Fruit fly (Drosophila melanogaster) whole organism, embryonic: ENCODE data around the gene dia.

Experiments
- Awh ChIP-seq: fragments of 200-800 bp; sonication (Bioruptor generic); IDR thresholded peaks from 2 replicates; pipeline ENCODE4, ENCODE4 v1.3.6; 2022; ENCODE audit warnings: missing biosample characterization, missing genetic modification characterization
- CG12942 ChIP-seq: fragments of 200-800 bp; sonication (Bioruptor generic); optimal IDR thresholded peaks from 3 replicates; lab custom pipeline; 2016; ENCODE audit warnings: missing biosample characterization, missing genetic modification characterization
- CG14965 ChIP-seq: fragments of 200-800 bp; sonication (Bioruptor generic); optimal IDR thresholded peaks from 2 replicates; lab custom pipeline; 2016; ENCODE audit warnings: missing biosample characterization, missing genetic modification characterization, borderline replicate concordance
- CG15269 ChIP-seq: fragments of 200-800 bp; sonication (Bioruptor generic); optimal IDR thresholded peaks from 2 replicates; lab custom pipeline; 2018; ENCODE audit warnings: missing biosample characterization, mild to moderate bottlenecking, missing genetic modification characterization, moderate library complexity
- CG15479 ChIP-seq: fragments of 200-800 bp; sonication (Bioruptor generic); optimal IDR thresholded peaks from 3 replicates; lab custom pipeline; 2019; ENCODE audit warnings: missing biosample characterization, mild to moderate bottlenecking, missing genetic modification characterization, moderate library complexity
- CG1603 ChIP-seq: fragments of 200-800 bp; sonication (Bioruptor generic); optimal IDR thresholded peaks from 2 replicates; lab custom pipeline; 2019; ENCODE audit warnings: missing biosample characterization, mild to moderate bottlenecking, missing genetic modification characterization, moderate library complexity
- CG16863 ChIP-seq: fragments of 200-800 bp; sonication (Bioruptor generic); optimal IDR thresholded peaks from 3 replicates; lab custom pipeline; 2016; ENCODE audit warnings: missing biosample characterization, missing genetic modification characterization
- CG2129 ChIP-seq: fragments of 200-800 bp; sonication (Bioruptor generic); IDR thresholded peaks from 2 replicates; pipeline ENCODE4 v1.3.6; 2022; ENCODE audit warnings: missing biosample characterization, missing genetic modification characterization; ENCODE audit not compliant: partially characterized antibody
- CG31365 ChIP-seq: fragments of 200-800 bp; sonication (Bioruptor generic); optimal IDR thresholded peaks from 2 replicates; lab custom pipeline; 2018; ENCODE audit warnings: missing biosample characterization, mild to moderate bottlenecking, missing genetic modification characterization
- CG3995 ChIP-seq: fragments of 200-800 bp; sonication (Bioruptor generic); optimal IDR thresholded peaks from 3 replicates; lab custom pipeline; 2016; ENCODE audit warnings: missing biosample characterization, missing genetic modification characterization
- CG42726 ChIP-seq: fragments of 200-800 bp; sonication (Bioruptor generic); IDR thresholded peaks from 2 replicates; pipeline ENCODE4 v1.3.6; 2022; ENCODE audit warnings: missing biosample characterization, missing genetic modification characterization; ENCODE audit not compliant: partially characterized antibody
- CG4424 ChIP-seq: fragments of 200-800 bp; sonication (Bioruptor generic); optimal IDR thresholded peaks from 3 replicates; lab custom pipeline; 2016; ENCODE audit warnings: missing biosample characterization, missing genetic modification characterization
- CG5953 ChIP-seq: fragments of 200-800 bp; sonication (Bioruptor generic); IDR thresholded peaks from 2 replicates; pipeline ENCODE4 v1.3.6; 2022; ENCODE audit warnings: missing biosample characterization, missing genetic modification characterization
- CG7745 ChIP-seq: fragments of 200-800 bp; sonication (Bioruptor generic); optimal IDR thresholded peaks from 2 replicates; lab custom pipeline; 2018; ENCODE audit warnings: missing biosample characterization, mild to moderate bottlenecking, missing genetic modification characterization, moderate library complexity
- CG9876 ChIP-seq: fragments of 200-800 bp; sonication (Bioruptor generic); optimal IDR thresholded peaks from 2 replicates; lab custom pipeline; 2016; ENCODE audit warnings: missing biosample characterization, missing genetic modification characterization
- Dad ChIP-seq: fragments of 200-800 bp; sonication (Bioruptor generic); optimal IDR thresholded peaks from 3 replicates; lab custom pipeline; 2016; ENCODE audit warnings: missing biosample characterization, missing genetic modification characterization
- Dip3 ChIP-seq: fragments of 200-800 bp; sonication (Bioruptor generic); optimal IDR thresholded peaks from 3 replicates; lab custom pipeline; 2016; ENCODE audit warnings: missing biosample characterization, missing genetic modification characterization
- Dll ChIP-seq: fragments of 200-800 bp; sonication (Bioruptor generic); IDR thresholded peaks from 4 replicates; pipeline ENCODE4 v1.3.6; 2022; ENCODE audit warnings: missing biosample characterization, missing genetic modification characterization; ENCODE audit not compliant: partially characterized antibody
- E2f1 ChIP-seq: fragments of 200-800 bp; sonication (Bioruptor generic); IDR thresholded peaks from 2 replicates; pipeline ENCODE4 v1.3.6; 2022; ENCODE audit warnings: missing biosample characterization, missing genetic modification characterization
- Hey ChIP-seq: fragments of 200-800 bp; sonication (Bioruptor generic); optimal IDR thresholded peaks from 3 replicates; lab custom pipeline; 2018; ENCODE audit warnings: missing biosample characterization, mild to moderate bottlenecking, missing genetic modification characterization
- Sry-δ ChIP-seq: fragments of 200-800 bp; sonication (Bioruptor generic); optimal IDR thresholded peaks from 2 replicates; lab custom pipeline; 2016; ENCODE audit warnings: missing biosample characterization, missing genetic modification characterization
- abd-A ChIP-seq: fragments of 200-800 bp; sonication (Bioruptor generic); optimal IDR thresholded peaks from 3 replicates; lab custom pipeline; 2019; ENCODE audit warnings: missing biosample characterization, mild to moderate bottlenecking, missing genetic modification characterization, moderate library complexity
- ftz-f1 ChIP-seq: fragments of 200-800 bp; sonication (Bioruptor generic); optimal IDR thresholded peaks from 2 replicates; lab custom pipeline; 2016; ENCODE audit warnings: missing biosample characterization, missing genetic modification characterization
- hbn ChIP-seq: fragments of 200-800 bp; sonication (Bioruptor generic); IDR thresholded peaks from 2 replicates; pipeline ENCODE4 v1.3.6; 2022; ENCODE audit warnings: missing biosample characterization, missing genetic modification characterization; ENCODE audit not compliant: partially characterized antibody
- hth ChIP-seq: fragments of >200 bp; optimal IDR thresholded peaks from 2 replicates; lab custom pipeline; 2017; ENCODE audit warnings: inconsistent platforms
- jing ChIP-seq: fragments of 200-800 bp; sonication (Bioruptor generic); optimal IDR thresholded peaks from 2 replicates; lab custom pipeline; 2018; ENCODE audit warnings: missing biosample characterization, mild to moderate bottlenecking, missing genetic modification characterization
- lola ChIP-seq, 3 experiments: fragments of >200 bp in 2 of 3; fragments of 200-800 bp in 1 of 3; sonication (Bioruptor generic) in 1 of 3; optimal IDR thresholded peaks; 2 replicates each; lab custom pipeline; 2017 to 2019; ENCODE audit warnings: missing biosample characterization in 3 of 3, missing genetic modification characterization in 3 of 3, mild to moderate bottlenecking in 1 of 3, moderate library complexity in 1 of 3
- lov ChIP-seq, 2 experiments: fragments of 200-800 bp in 1 of 2; fragments of >200 bp in 1 of 2; sonication (Bioruptor generic) in 1 of 2; IDR thresholded peaks in 1 of 2; optimal IDR thresholded peaks in 1 of 2; 2 replicates in 1 of 2; 3 replicates in 1 of 2; pipeline versions ENCODE4 v1.3.6 to Lab custom; 2017 to 2022; ENCODE audit warnings: missing biosample characterization in 1 of 2, missing genetic modification characterization in 1 of 2
- luna ChIP-seq: fragments of 200-800 bp; sonication (Bioruptor generic); optimal IDR thresholded peaks from 2 replicates; lab custom pipeline; 2016; ENCODE audit warnings: missing biosample characterization, missing genetic modification characterization
- nom ChIP-seq: fragments of 200-800 bp; sonication (Bioruptor generic); optimal IDR thresholded peaks from 2 replicates; lab custom pipeline; 2017; ENCODE audit warnings: missing biosample characterization, missing genetic modification characterization, mild to moderate bottlenecking, moderate library complexity, missing genetic modification reagents
- onecut ChIP-seq: fragments of 200-800 bp; sonication (Bioruptor generic); IDR thresholded peaks from 2 replicates; pipeline ENCODE4 v1.3.6; 2022; ENCODE audit warnings: missing biosample characterization, missing genetic modification characterization
- schlank ChIP-seq: fragments of 200-800 bp; sonication (Bioruptor generic); optimal IDR thresholded peaks from 2 replicates; lab custom pipeline; 2018; ENCODE audit warnings: missing biosample characterization, mild to moderate bottlenecking, missing genetic modification characterization
- sens ChIP-seq: fragments of 200-800 bp; sonication (Bioruptor generic); peaks from one replicate; lab custom pipeline; 2016; ENCODE audit warnings: missing biosample characterization, missing genetic modification characterization
- sr ChIP-seq: fragments of 200-800 bp; sonication (Bioruptor generic); IDR thresholded peaks from 3 replicates; pipeline ENCODE4 v1.3.6; 2022; ENCODE audit warnings: missing biosample characterization, missing genetic modification characterization
- stc ChIP-seq: fragments of 200-800 bp; sonication (Bioruptor generic); IDR thresholded peaks from 2 replicates; pipeline ENCODE4 v1.3.6; 2022; ENCODE audit warnings: missing biosample characterization, missing genetic modification characterization
- toy ChIP-seq: fragments of 200-800 bp; sonication (Bioruptor generic); IDR thresholded peaks from 2 replicates; pipeline ENCODE4 v1.3.6; 2022; ENCODE audit warnings: missing biosample characterization, missing genetic modification characterization
- ttk ChIP-seq: fragments of 200-800 bp; sonication (Bioruptor generic); IDR thresholded peaks from 2 replicates; pipeline ENCODE4 v2.1.2; 2022; ENCODE audit warnings: missing biosample characterization, missing genetic modification characterization

dia gene

DNA sequence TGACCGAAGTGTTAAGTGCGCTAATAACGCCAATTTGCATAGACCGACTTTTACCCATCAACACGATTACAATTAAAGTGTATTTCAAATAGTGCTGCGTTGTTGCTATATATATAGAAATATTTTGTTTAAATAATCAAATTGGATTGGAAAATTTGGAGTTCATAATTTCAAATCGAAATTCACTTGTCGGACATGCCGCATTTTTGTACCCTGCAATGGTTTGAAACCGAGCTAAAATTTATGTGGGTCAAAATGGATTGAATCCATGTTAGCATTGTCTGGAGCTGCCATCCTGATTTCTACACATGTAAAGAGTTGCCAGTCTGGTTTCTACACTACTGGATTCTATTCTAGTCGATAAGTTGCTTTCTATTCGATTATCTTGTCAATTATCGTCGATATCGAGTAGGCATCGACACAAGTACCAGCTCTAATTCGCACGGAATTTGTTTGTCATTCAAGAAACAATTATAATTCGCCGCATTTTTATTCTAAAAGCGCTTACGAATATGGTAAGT lies 29.4 kb downstream of the dia start, which contains the start of gene Pomp (continued):
- TF ChIP-seq CG16863 (GFP tag; lab: Kevin White, UChicago), result peak; percentile 97
- TF ChIP-seq abd-A (tag; lab: Kevin White, UChicago), result no peak
- TF ChIP-seq E2f1 (GFP tag; lab: Robert Waterston, UW), result peak; percentile 91
- TF ChIP-seq CG12942, result peak; percentile 73
- peak; percentile 57 for TF ChIP-seq CG3995 (GFP tag; lab: Kevin White, UChicago)
- TF ChIP-seq CG2129 (GFP tag; lab: Robert Waterston, UW), result peak; percentile 15; the same call in 1 of the 2 replicates
- TF ChIP-seq hbn (GFP tag; lab: Robert Waterston, UW), result no peak; the same call in 1 of the 2 replicates
- TF ChIP-seq CG1603, result peak; percentile 87
- TF ChIP-seq schlank (tag; lab: Kevin White, UChicago), result peak; percentile 62
- TF ChIP-seq hth, result no peak
- TF ChIP-seq CG15269 (tag; lab: Kevin White, UChicago), result peak; percentile 85
- TF ChIP-seq ttk, result peak; percentile 84
- TF ChIP-seq sens (GFP tag; lab: Kevin White, UChicago), result peak; percentile 80
- TF ChIP-seq Awh (GFP tag; lab: Robert Waterston, UW), result peak; percentile 79
- peak; percentile 59 for TF ChIP-seq CG31365 (tag; lab: Kevin White, UChicago)
- TF ChIP-seq CG9876 (GFP tag; lab: Kevin White, UChicago), result no peak
- no peak for TF ChIP-seq jing
- no peak for TF ChIP-seq CG14965
- peak; percentile 57 for TF ChIP-seq ftz-f1 (GFP tag; lab: Kevin White, UChicago)
- TF ChIP-seq Dad (GFP tag; lab: Kevin White, UChicago), result peak; percentile 25
- no peak for TF ChIP-seq nom (GFP tag; lab: Kevin White, UChicago)
- TF ChIP-seq Dip3 (GFP tag; lab: Kevin White, UChicago), result peak; percentile 62
- TF ChIP-seq CG42726 (GFP tag; lab: Robert Waterston, UW), result peak; percentile 55
- no peak for TF ChIP-seq CG15479 (GFP tag; lab: Kevin White, UChicago)
- TF ChIP-seq Hey (tag; lab: Kevin White, UChicago), result no peak
- TF ChIP-seq CG5953 (GFP tag; lab: Robert Waterston, UW), result peak; percentile 74
- peak; percentile 93 for TF ChIP-seq Sry-δ (GFP tag; lab: Kevin White, UChicago)
- TF ChIP-seq lov (optimal IDR thresholded peaks at IDR 0.05; lab: Kevin White, UChicago), result no peak
- TF ChIP-seq lov (GFP tag; IDR thresholded peaks at IDR 0.05; lab: Robert Waterston, UW), result peak; percentile 86; the same call in 2 of the 3 replicates
- peak; percentile 57; the same call in 1 of the 2 replicates for TF ChIP-seq toy
- peak; percentile 70; the same call in 3 of the 4 replicates for TF ChIP-seq Dll (GFP tag; lab: Robert Waterston, UW)
- TF ChIP-seq CG7745 (tag; lab: Kevin White, UChicago), result no peak
- TF ChIP-seq lola (GFP tag; optimal IDR thresholded peaks at IDR 0.05; lab: Kevin White, UChicago), result peak in 1 of 3 experiments; percentile 70
- TF ChIP-seq stc (GFP tag; lab: Robert Waterston, UW), result peak; percentile 90

DNA sequence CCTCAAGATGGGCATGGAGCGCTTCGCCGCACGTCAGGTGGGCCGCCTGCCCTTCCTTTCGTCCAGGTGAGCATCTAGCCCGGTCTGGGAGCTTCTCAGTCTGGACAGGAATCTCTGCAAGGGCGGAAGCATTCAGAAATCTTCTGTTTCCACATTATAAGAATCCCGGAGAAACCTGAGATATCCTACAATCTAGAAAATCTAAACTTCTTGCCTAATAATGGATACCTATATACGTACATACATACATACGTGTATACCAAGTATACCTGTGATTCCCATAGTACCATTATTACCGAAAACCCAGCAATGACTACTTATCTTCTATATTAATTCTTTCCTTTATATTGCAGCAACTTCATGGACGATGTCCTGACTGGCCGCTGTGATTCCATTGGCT lies 30.1 kb downstream of the dia start:
- TF ChIP-seq onecut (GFP tag; lab: Robert Waterston, UW) (no peak), CG4424 (no peak), sens (GFP tag; lab: Kevin White, UChicago) (peak; percentile 28)
- TF ChIP-seq, all 482 proteins: peak for 1

DNA sequence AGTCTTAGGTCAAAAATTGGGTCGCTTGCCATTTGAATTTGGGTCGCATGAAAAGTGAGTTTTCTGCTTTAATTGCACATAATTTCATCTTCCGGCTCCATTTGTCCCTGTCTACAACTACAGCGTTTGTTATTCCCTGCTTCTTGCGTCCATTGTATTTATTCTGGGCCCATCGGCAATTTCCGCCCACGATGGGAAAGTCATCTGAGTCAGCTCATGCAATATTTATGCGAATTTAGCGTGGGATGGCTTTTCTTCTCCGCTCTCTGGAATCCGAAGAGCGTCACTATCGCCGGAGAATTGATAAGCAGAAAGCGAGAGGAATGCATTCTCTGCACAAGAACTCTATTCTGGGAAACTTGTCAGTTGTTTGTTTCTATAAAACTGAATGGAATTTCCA lies 34.6 kb downstream of the dia start:
- TF ChIP-seq luna (GFP tag; lab: Kevin White, UChicago) (no peak), sr (GFP tag; lab: Robert Waterston, UW) (peak; percentile 61; the same call in 1 of the 3 replicates)
- TF ChIP-seq, all 482 proteins: peak for 1
